Worm (Caenorhabditis elegans): Measurements from ENCODE around the gene H32C10.1.

DNA sequence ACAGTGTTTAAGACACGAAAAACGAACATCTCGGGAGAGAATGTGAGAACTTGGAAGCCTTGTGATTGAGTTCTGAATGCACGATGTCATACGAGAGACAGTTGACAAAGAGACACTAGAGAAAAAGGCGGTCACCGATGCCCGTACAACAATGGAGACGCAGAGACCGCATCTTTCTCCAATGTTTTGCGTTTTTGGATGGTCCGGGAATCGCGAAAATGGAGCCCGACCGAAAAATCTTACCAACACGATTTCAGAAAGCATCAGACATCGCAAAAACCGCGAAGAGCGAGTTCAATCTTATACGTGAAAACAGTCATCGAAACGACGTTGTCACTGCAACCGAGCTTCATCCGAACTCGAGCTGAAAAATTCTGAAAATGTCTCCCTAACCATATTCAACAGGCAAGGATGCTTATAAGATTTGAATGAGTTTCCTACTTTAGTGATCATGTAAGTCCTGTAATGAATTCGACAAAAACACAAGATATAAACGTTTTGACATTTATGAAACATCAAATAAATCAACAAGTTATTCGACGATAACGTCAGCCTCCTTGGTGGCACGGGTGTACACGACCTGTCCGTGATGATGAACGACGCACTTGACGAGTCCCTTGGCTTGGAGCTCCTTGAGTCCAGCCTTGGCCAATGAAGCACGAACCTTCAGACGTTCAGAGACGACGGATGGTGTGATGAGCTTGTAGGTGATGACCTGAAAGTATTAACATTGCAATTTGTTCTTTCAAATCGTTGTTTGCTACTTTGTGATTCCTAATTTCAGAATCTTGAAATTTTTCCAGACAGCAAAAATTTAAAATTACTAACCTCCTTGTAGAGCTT is 12.7 kb downstream of the H32C10.1 start, which contains the start of gene inx-7:
- TF ChIP-seq snpc-4 (tag; optimal IDR thresholded peaks at IDR 0.05), result no peak
- TF ChIP-seq zip-8 (tag; optimal IDR thresholded peaks at IDR 0.05), result no peak
- no peak for TF ChIP-seq nhr-28 (tag; optimal IDR thresholded peaks at IDR 0.05)
- no peak for TF ChIP-seq ces-1 (GFP tag; optimal IDR thresholded peaks at IDR 0.05)
- no peak for TF ChIP-seq mab-5 (tag; optimal IDR thresholded peaks at IDR 0.05)
- no peak for TF ChIP-seq elt-3 (tag; optimal IDR thresholded peaks at IDR 0.05)
